Fruit fly (Drosophila melanogaster) whole organism, embryonic: ENCODE data around the gene CG9150.

Source experiments
- Awh ChIP-seq: fragments of 200-800 bp; sonication (Bioruptor generic); IDR thresholded peaks from 2 replicates; pipeline ENCODE4, ENCODE4 v1.3.6; 2022; ENCODE audit warnings: missing biosample characterization, missing genetic modification characterization
- Bteb2 ChIP-seq: fragments of 200-800 bp; sonication (Bioruptor generic); optimal IDR thresholded peaks from 2 replicates; lab custom pipeline; 2016; ENCODE audit warnings: missing biosample characterization, missing genetic modification characterization
- CG11456 ChIP-seq: fragments of 200-800 bp; sonication (Bioruptor generic); IDR thresholded peaks from 3 replicates; pipeline ENCODE4 v1.3.6; 2022; ENCODE audit warnings: missing biosample characterization, missing genetic modification characterization
- CG13296 ChIP-seq: fragments of 200-800 bp; sonication (Bioruptor generic); optimal IDR thresholded peaks from 3 replicates; lab custom pipeline; 2018; ENCODE audit warnings: missing biosample characterization, mild to moderate bottlenecking, missing genetic modification characterization
- CG13624 ChIP-seq: fragments of 200-800 bp; sonication (Bioruptor generic); optimal IDR thresholded peaks from 2 replicates; lab custom pipeline; 2016; ENCODE audit warnings: missing biosample characterization, missing genetic modification characterization
- CG15479 ChIP-seq: fragments of 200-800 bp; sonication (Bioruptor generic); optimal IDR thresholded peaks from 3 replicates; lab custom pipeline; 2019; ENCODE audit warnings: missing biosample characterization, mild to moderate bottlenecking, missing genetic modification characterization, moderate library complexity
- CG17829 ChIP-seq: fragments of 200-800 bp; optimal IDR thresholded peaks from 2 replicates; lab custom pipeline; 2019; ENCODE audit warnings: missing biosample characterization, mild to moderate bottlenecking, missing genetic modification characterization, moderate library complexity
- CG2116 ChIP-seq: fragments of 200-800 bp; sonication (Bioruptor generic); optimal IDR thresholded peaks from 3 replicates; lab custom pipeline; 2018; ENCODE audit warnings: missing biosample characterization, mild to moderate bottlenecking, missing genetic modification characterization
- CG2120 ChIP-seq: fragments of 200-800 bp; sonication (Bioruptor generic); optimal IDR thresholded peaks from 3 replicates; lab custom pipeline; 2016; ENCODE audit warnings: missing biosample characterization, missing genetic modification characterization
- CG2712 ChIP-seq: fragments of 200-800 bp; optimal IDR thresholded peaks from 3 replicates; lab custom pipeline; 2019; ENCODE audit warnings: missing biosample characterization, mild to moderate bottlenecking, missing genetic modification characterization, moderate library complexity
- CG32772 ChIP-seq: fragments of 200-800 bp; sonication (Bioruptor generic); IDR thresholded peaks from 2 replicates; pipeline ENCODE4 v1.3.6; 2022; ENCODE audit warnings: missing biosample characterization, missing genetic modification characterization
- CG34224 ChIP-seq: fragments of 200-800 bp; sonication (Bioruptor generic); IDR thresholded peaks from 3 replicates; pipeline ENCODE4 v1.3.6; 2022; ENCODE audit warnings: missing biosample characterization, missing genetic modification characterization; ENCODE audit not compliant: partially characterized antibody
- CG42726 ChIP-seq: fragments of 200-800 bp; sonication (Bioruptor generic); IDR thresholded peaks from 2 replicates; pipeline ENCODE4 v1.3.6; 2022; ENCODE audit warnings: missing biosample characterization, missing genetic modification characterization; ENCODE audit not compliant: partially characterized antibody
- CG4282 ChIP-seq: fragments of 200-800 bp; sonication (Bioruptor generic); optimal IDR thresholded peaks from 2 replicates; lab custom pipeline; 2016; ENCODE audit warnings: missing biosample characterization, missing genetic modification characterization
- CG7745 ChIP-seq: fragments of 200-800 bp; sonication (Bioruptor generic); optimal IDR thresholded peaks from 2 replicates; lab custom pipeline; 2018; ENCODE audit warnings: missing biosample characterization, mild to moderate bottlenecking, missing genetic modification characterization, moderate library complexity
- CG9932 ChIP-seq: fragments of 200-800 bp; sonication (Bioruptor generic); IDR thresholded peaks from 2 replicates; pipeline ENCODE4 v1.3.6; 2022; ENCODE audit warnings: missing biosample characterization, missing genetic modification characterization
- Chrac-16 ChIP-seq: fragments of 200-800 bp; sonication (Bioruptor generic); optimal IDR thresholded peaks from 3 replicates; lab custom pipeline; 2016; ENCODE audit warnings: missing biosample characterization, missing genetic modification characterization
- CoRest ChIP-seq: fragments of 200-800 bp; sonication (Bioruptor generic); optimal IDR thresholded peaks from 3 replicates; lab custom pipeline; 2018; ENCODE audit warnings: missing biosample characterization, mild to moderate bottlenecking, missing genetic modification characterization, moderate library complexity
- D19A ChIP-seq: fragments of 200-800 bp; optimal IDR thresholded peaks from 3 replicates; lab custom pipeline; 2019; ENCODE audit warnings: missing biosample characterization, mild to moderate bottlenecking, missing genetic modification characterization, moderate library complexity
- Dad ChIP-seq: fragments of 200-800 bp; sonication (Bioruptor generic); optimal IDR thresholded peaks from 3 replicates; lab custom pipeline; 2016; ENCODE audit warnings: missing biosample characterization, missing genetic modification characterization
- Dp ChIP-seq: fragments of 200-800 bp; sonication (Bioruptor generic); optimal IDR thresholded peaks from 2 replicates; lab custom pipeline; 2018; ENCODE audit warnings: missing biosample characterization, mild to moderate bottlenecking, missing genetic modification characterization, moderate library complexity
- Dref ChIP-seq: fragments of 200-800 bp; sonication (Bioruptor generic); IDR thresholded peaks from 2 replicates; pipeline ENCODE4 v1.3.6; 2022; ENCODE audit warnings: missing biosample characterization, missing genetic modification characterization
- E2f2 ChIP-seq: fragments of 200-800 bp; sonication (Bioruptor generic); IDR thresholded peaks from 2 replicates; pipeline ENCODE4 v1.3.6; 2022; ENCODE audit warnings: missing biosample characterization, missing genetic modification characterization
- Ets97D ChIP-seq: fragments of 200-800 bp; sonication (Bioruptor generic); optimal IDR thresholded peaks from 3 replicates; lab custom pipeline; 2016; ENCODE audit warnings: missing biosample characterization, missing genetic modification characterization
- H15 ChIP-seq: fragments of 200-800 bp; sonication (Bioruptor generic); IDR thresholded peaks from 3 replicates; pipeline ENCODE4 v1.3.6; 2022; ENCODE audit warnings: missing biosample characterization, missing genetic modification characterization
- Hmx ChIP-seq: fragments of 200-800 bp; sonication (Bioruptor generic); optimal IDR thresholded peaks from 2 replicates; lab custom pipeline; 2016; ENCODE audit warnings: missing biosample characterization, missing genetic modification characterization
- MBD-R2 ChIP-seq: fragments of 200-800 bp; sonication (Bioruptor generic); IDR thresholded peaks from 2 replicates; pipeline ENCODE4 v1.3.6; 2022; ENCODE audit warnings: missing biosample characterization, missing genetic modification characterization
- MESR4 ChIP-seq: fragments of 200-800 bp; sonication (Bioruptor generic); optimal IDR thresholded peaks from 2 replicates; lab custom pipeline; 2018; ENCODE audit warnings: missing biosample characterization, mild to moderate bottlenecking, missing genetic modification characterization, moderate library complexity
- Mad ChIP-seq: fragments of 200-800 bp; sonication (Bioruptor generic); optimal IDR thresholded peaks from 2 replicates; lab custom pipeline; 2016; ENCODE audit warnings: missing biosample characterization, missing genetic modification characterization
- Myb ChIP-seq: fragments of 200-800 bp; sonication (Bioruptor generic); optimal IDR thresholded peaks from 2 replicates; lab custom pipeline; 2016; ENCODE audit warnings: missing biosample characterization, missing genetic modification characterization
- Opbp ChIP-seq: fragments of 200-800 bp; sonication (Bioruptor generic); IDR thresholded peaks from 3 replicates; pipeline ENCODE4 v1.3.6; 2022; ENCODE audit warnings: missing biosample characterization, missing genetic modification characterization; ENCODE audit not compliant: partially characterized antibody
- Optix ChIP-seq: fragments of 200-800 bp; sonication (Bioruptor generic); IDR thresholded peaks from 3 replicates; pipeline ENCODE4 v1.3.6; 2022; ENCODE audit warnings: missing biosample characterization, missing genetic modification characterization
- Pdp1 ChIP-seq, 2 experiments: fragments of 200-800 bp; sonication (Bioruptor generic); optimal IDR thresholded peaks; 3 replicates each; lab custom pipeline; 2016; ENCODE audit warnings: missing biosample characterization in 2 of 2, missing genetic modification characterization in 2 of 2, mild to moderate bottlenecking in 1 of 2, moderate library complexity in 1 of 2
- Sox100B ChIP-seq: fragments of 200-800 bp; sonication (Bioruptor generic); optimal IDR thresholded peaks from 3 replicates; lab custom pipeline; 2018; ENCODE audit warnings: missing biosample characterization, mild to moderate bottlenecking, missing genetic modification characterization
- YL-1 ChIP-seq: fragments of 200-800 bp; sonication (Bioruptor generic); optimal IDR thresholded peaks from 3 replicates; lab custom pipeline; 2017; ENCODE audit warnings: missing biosample characterization, mild to moderate bottlenecking, missing genetic modification characterization
- bbx ChIP-seq: fragments of 200-800 bp; sonication (Bioruptor generic); IDR thresholded peaks from 2 replicates; pipeline ENCODE4 v1.3.6; 2022; ENCODE audit warnings: missing biosample characterization, missing genetic modification characterization; ENCODE audit not compliant: partially characterized antibody
- chinmo ChIP-seq: fragments of 200-800 bp; sonication (Bioruptor generic); IDR thresholded peaks from 4 replicates; pipeline ENCODE4 v1.3.6; 2022; ENCODE audit warnings: missing biosample characterization, missing genetic modification characterization; ENCODE audit not compliant: partially characterized antibody
- dysf ChIP-seq: fragments of 200-800 bp; sonication (Bioruptor generic); IDR thresholded peaks from 3 replicates; pipeline ENCODE4 v1.3.6; 2022; ENCODE audit warnings: missing biosample characterization, missing genetic modification characterization
- gfzf ChIP-seq: fragments of 200-800 bp; sonication (Bioruptor generic); optimal IDR thresholded peaks from 2 replicates; lab custom pipeline; 2016; ENCODE audit warnings: missing biosample characterization, mild to moderate bottlenecking, missing genetic modification characterization, moderate library complexity
- h ChIP-seq: fragments of >200 bp; optimal IDR thresholded peaks from 2 replicates; lab custom pipeline; 2017
- hkb ChIP-seq, 2 experiments: fragments of 200-800 bp in 1 of 2; fragments of >200 bp in 1 of 2; sonication (Bioruptor generic) in 1 of 2; IDR thresholded peaks in 1 of 2; optimal IDR thresholded peaks in 1 of 2; 2 replicates each; pipeline versions ENCODE4 v1.3.6 to Lab custom; 2017 to 2022; ENCODE audit warnings: missing biosample characterization in 1 of 2, missing genetic modification characterization in 1 of 2
- inv ChIP-seq: fragments of 200-800 bp; sonication (Bioruptor generic); IDR thresholded peaks from 2 replicates; pipeline ENCODE4 v1.3.6; 2022; ENCODE audit warnings: missing biosample characterization, missing genetic modification characterization; ENCODE audit not compliant: partially characterized antibody
- lbe ChIP-seq: fragments of 200-800 bp; sonication (Bioruptor generic); optimal IDR thresholded peaks from 2 replicates; lab custom pipeline; 2016; ENCODE audit warnings: missing biosample characterization, mild to moderate bottlenecking, missing genetic modification characterization
- nmo ChIP-seq: fragments of 200-800 bp; sonication (Bioruptor generic); optimal IDR thresholded peaks from 2 replicates; lab custom pipeline; 2018; ENCODE audit warnings: missing biosample characterization, mild to moderate bottlenecking, missing genetic modification characterization, moderate library complexity
- pros ChIP-seq: fragments of 200-800 bp; sonication (Bioruptor generic); optimal IDR thresholded peaks from 3 replicates; lab custom pipeline; 2019; ENCODE audit warnings: missing biosample characterization, mild to moderate bottlenecking, missing genetic modification characterization, moderate library complexity
- repo ChIP-seq: fragments of 200-800 bp; sonication (Bioruptor generic); optimal IDR thresholded peaks from 2 replicates; lab custom pipeline; 2016; ENCODE audit warnings: missing biosample characterization, missing genetic modification characterization
- row ChIP-seq: fragments of 200-800 bp; sonication (Bioruptor generic); IDR thresholded peaks from 3 replicates; pipeline ENCODE4 v1.3.6; 2022; ENCODE audit warnings: missing biosample characterization, missing genetic modification characterization
- sob ChIP-seq: fragments of 200-800 bp; sonication (Bioruptor generic); IDR thresholded peaks from 2 replicates; pipeline ENCODE4 v1.3.6; 2022; ENCODE audit warnings: missing biosample characterization, missing genetic modification characterization
- trem ChIP-seq: fragments of 200-800 bp; optimal IDR thresholded peaks from 3 replicates; lab custom pipeline; 2019; ENCODE audit warnings: missing biosample characterization, mild to moderate bottlenecking, missing genetic modification characterization, moderate library complexity

Gene CG9150

dm6 chr2L:6068544-6069251 is at the start of gene CG9150, which contains the start of gene Pfdn1 (continued):
- TF ChIP-seq Opbp (GFP tag; lab: Robert Waterston, UW) (peak; percentile 89), CG11456 (GFP tag; lab: Robert Waterston, UW) (no peak), h (lab: Kevin White, UChicago) (no peak), CG4282 (GFP tag; lab: Kevin White, UChicago) (no peak), Ets97D (peak; percentile 39), row (GFP tag; lab: Robert Waterston, UW) (peak; percentile 53; the same call in 2 of the 3 replicates), CG7745 (tag; lab: Kevin White, UChicago) (no peak), CG2712 (tag; lab: Kevin White, UChicago) (no peak), CG2116 (GFP tag; lab: Kevin White, UChicago) (peak; percentile 88), D19A (tag; lab: Kevin White, UChicago) (no peak), Dad (GFP tag; lab: Kevin White, UChicago) (no peak), gfzf (GFP tag; lab: Kevin White, UChicago) (peak; percentile 17), Pdp1 (GFP tag; optimal IDR thresholded peaks at IDR 0.05; lab: Kevin White, UChicago) (peak in 1 of 2 experiments; percentile 19), lbe (GFP tag; lab: Kevin White, UChicago) (peak; percentile 50), CG17829 (tag; lab: Kevin White, UChicago) (no peak), CG13296 (GFP tag; lab: Kevin White, UChicago) (no peak), Dp (GFP tag; lab: Kevin White, UChicago) (peak; percentile 92), CG15479 (GFP tag; lab: Kevin White, UChicago) (no peak), Awh (GFP tag; lab: Robert Waterston, UW) (no peak), Bteb2 (no peak), Optix (GFP tag; lab: Robert Waterston, UW) (no peak), CoRest (tag; lab: Kevin White, UChicago) (peak; percentile 20), CG13624 (GFP tag; lab: Kevin White, UChicago) (peak; percentile 29), Hmx (GFP tag; lab: Kevin White, UChicago) (no peak), E2f2 (GFP tag; lab: Robert Waterston, UW) (peak; percentile 95), CG42726 (GFP tag; lab: Robert Waterston, UW) (peak; percentile 69; the same call in 1 of the 2 replicates), CG2120 (GFP tag; lab: Kevin White, UChicago) (peak; percentile 25), inv (GFP tag; lab: Robert Waterston, UW) (peak; percentile 80), Mad (no peak), bbx (GFP tag; lab: Robert Waterston, UW) (peak; percentile 91), YL-1 (GFP tag; lab: Kevin White, UChicago) (peak; percentile 69), dysf (no peak), Dref (GFP tag; lab: Robert Waterston, UW) (peak; percentile 95), MESR4 (GFP tag; lab: Kevin White, UChicago) (peak; percentile 62), nmo (peak; percentile 12), sob (GFP tag; lab: Robert Waterston, UW) (peak; percentile 10; the same call in 1 of the 2 replicates), CG34224 (GFP tag; lab: Robert Waterston, UW) (peak; percentile 96), Myb (peak; percentile 68), MBD-R2 (GFP tag; lab: Robert Waterston, UW) (peak; percentile 77), chinmo (GFP tag; lab: Robert Waterston, UW) (peak; percentile 78; the same call in 2 of the 4 replicates), trem (tag; lab: Kevin White, UChicago) (peak; percentile 26), H15 (no peak), pros (GFP tag; lab: Kevin White, UChicago) (no peak), CG9932 (GFP tag; lab: Robert Waterston, UW) (peak; percentile 52), Sox100B (GFP tag; lab: Kevin White, UChicago) (no peak), CG32772 (GFP tag; lab: Robert Waterston, UW) (peak; percentile 83), repo (GFP tag; lab: Kevin White, UChicago) (no peak), hkb (optimal IDR thresholded peaks at IDR 0.05; lab: Kevin White, UChicago) (no peak), hkb (GFP tag; IDR thresholded peaks at IDR 0.05; lab: Robert Waterston, UW) (no peak), Chrac-16 (no peak)
